Fruit fly (Drosophila melanogaster) whole organism, embryonic: Measurements from ENCODE around the gene CG34290.

Experiments used
- BtbVII ChIP-seq: fragments of 200-800 bp; sonication (Bioruptor generic); optimal IDR thresholded peaks from 3 replicates; lab custom pipeline; 2017; ENCODE audit warnings: missing biosample characterization, mild to moderate bottlenecking, missing genetic modification characterization
- CG12155 ChIP-seq: fragments of 200-800 bp; sonication (Bioruptor generic); optimal IDR thresholded peaks from 3 replicates; lab custom pipeline; 2016; ENCODE audit warnings: missing biosample characterization, missing genetic modification characterization
- CG18476 ChIP-seq: fragments of 200-800 bp; sonication (Bioruptor generic); optimal IDR thresholded peaks from 2 replicates; lab custom pipeline; 2016; ENCODE audit warnings: missing biosample characterization, mild to moderate bottlenecking, missing genetic modification characterization
- CG6654 ChIP-seq: fragments of 200-800 bp; sonication (Bioruptor generic); optimal IDR thresholded peaks from 2 replicates; lab custom pipeline; 2017; ENCODE audit warnings: missing biosample characterization, mild to moderate bottlenecking, missing genetic modification characterization
- CG7271 ChIP-seq: fragments of 200-800 bp; sonication (Bioruptor generic); optimal IDR thresholded peaks from 2 replicates; lab custom pipeline; 2018; ENCODE audit warnings: missing biosample characterization, mild to moderate bottlenecking, missing genetic modification characterization, moderate library complexity
- CkIIα-i1 ChIP-seq: fragments of 200-800 bp; sonication (Bioruptor generic); IDR thresholded peaks from 2 replicates; pipeline ENCODE4 v1.3.6; 2022; ENCODE audit warnings: missing biosample characterization, missing genetic modification characterization
- Hr3 ChIP-seq: fragments of 200-800 bp; sonication (Bioruptor generic); optimal IDR thresholded peaks from 3 replicates; lab custom pipeline; 2016; ENCODE audit warnings: missing biosample characterization, missing genetic modification characterization
- MBD-R2 ChIP-seq: fragments of 200-800 bp; sonication (Bioruptor generic); IDR thresholded peaks from 2 replicates; pipeline ENCODE4 v1.3.6; 2022; ENCODE audit warnings: missing biosample characterization, missing genetic modification characterization
- dati ChIP-seq: fragments of 200-800 bp; sonication (Bioruptor generic); IDR thresholded peaks from 2 replicates; pipeline ENCODE4 v1.3.6; 2022; ENCODE audit warnings: missing biosample characterization, missing genetic modification characterization
- pnt ChIP-seq: fragments of 200-800 bp; sonication (Bioruptor generic); optimal IDR thresholded peaks from 3 replicates; lab custom pipeline; 2016; ENCODE audit warnings: missing biosample characterization, missing genetic modification characterization
- psq ChIP-seq: fragments of 200-800 bp; sonication (Bioruptor generic); optimal IDR thresholded peaks from 2 replicates; lab custom pipeline; 2017; ENCODE audit warnings: missing biosample characterization, missing genetic modification characterization
- zf30C ChIP-seq: fragments of 200-800 bp; sonication (Bioruptor generic); optimal IDR thresholded peaks from 3 replicates; lab custom pipeline; 2018; ENCODE audit warnings: missing biosample characterization, mild to moderate bottlenecking, missing genetic modification characterization

dm6 chr3R:24268293-24268692 lies 21.3 kb downstream of the CG34290 start:
- TF ChIP-seq dati (GFP tag; lab: Robert Waterston, UW) = no peak
- TF ChIP-seq BtbVII = no peak
- TF ChIP-seq CkIIα-i1 (GFP tag; lab: Robert Waterston, UW) = no peak
- no peak for TF ChIP-seq zf30C
- no peak for TF ChIP-seq CG18476 (GFP tag; lab: Kevin White, UChicago)
- no peak for TF ChIP-seq CG7271 (tag; lab: Kevin White, UChicago)
- no peak for TF ChIP-seq psq (GFP tag; lab: Kevin White, UChicago)
- no peak for TF ChIP-seq CG6654 (GFP tag; lab: Kevin White, UChicago)
- TF ChIP-seq pnt (GFP tag; lab: Kevin White, UChicago) = no peak
- no peak for TF ChIP-seq CG12155
- TF ChIP-seq Hr3 (GFP tag; lab: Kevin White, UChicago) = no peak
- TF ChIP-seq MBD-R2 (GFP tag; lab: Robert Waterston, UW) = no peak
